Fruit fly (Drosophila melanogaster): Measurements from ENCODE around the gene cno.

- peak; percentile 31 for TF ChIP-seq CG1621 (tag; optimal IDR thresholded peaks at IDR 0.05)
- no peak for TF ChIP-seq CG6276 (GFP tag; optimal IDR thresholded peaks at IDR 0.05)
- TF ChIP-seq Met (GFP tag; optimal IDR thresholded peaks at IDR 0.05), result no peak
These were observed 5.9 kb upstream of the cno start, which contains the start of gene CG2604 for dm6 chr3R:5223135-5223534.
